Fruit fly (Drosophila melanogaster) whole organism, embryonic: Measurements from ENCODE around the gene CG14221.

Experiments
- Atf6 ChIP-seq: fragments of 200-800 bp; sonication (Bioruptor generic); IDR thresholded peaks from 2 replicates; pipeline ENCODE4 v1.3.6; 2022; ENCODE audit warnings: missing biosample characterization, missing genetic modification characterization
- B-H1 ChIP-seq: fragments of 200-800 bp; sonication (Bioruptor generic); IDR thresholded peaks from 3 replicates; pipeline ENCODE4 v1.3.6; 2022; ENCODE audit warnings: missing biosample characterization, missing genetic modification characterization
- CG10147 ChIP-seq: fragments of 200-800 bp; sonication (Bioruptor generic); optimal IDR thresholded peaks from 2 replicates; lab custom pipeline; 2019; ENCODE audit warnings: missing biosample characterization, mild to moderate bottlenecking, missing genetic modification characterization, moderate library complexity
- CG12155 ChIP-seq: fragments of 200-800 bp; sonication (Bioruptor generic); optimal IDR thresholded peaks from 3 replicates; lab custom pipeline; 2016; ENCODE audit warnings: missing biosample characterization, missing genetic modification characterization
- CG12299 ChIP-seq: fragments of 200-800 bp; sonication (Bioruptor generic); optimal IDR thresholded peaks from 2 replicates; lab custom pipeline; 2018; ENCODE audit warnings: missing biosample characterization, mild to moderate bottlenecking, missing genetic modification characterization
- CG12391 ChIP-seq: fragments of 200-800 bp; sonication (Bioruptor generic); optimal IDR thresholded peaks from 3 replicates; lab custom pipeline; 2018; ENCODE audit warnings: missing biosample characterization, mild to moderate bottlenecking, missing genetic modification characterization, moderate library complexity
- CG13287 ChIP-seq: fragments of 200-800 bp; sonication (Bioruptor generic); IDR thresholded peaks from 2 replicates; pipeline ENCODE4 v1.3.6; 2022; ENCODE audit warnings: missing biosample characterization, missing genetic modification characterization; ENCODE audit not compliant: partially characterized antibody
- CG13296 ChIP-seq: fragments of 200-800 bp; sonication (Bioruptor generic); optimal IDR thresholded peaks from 3 replicates; lab custom pipeline; 2018; ENCODE audit warnings: missing biosample characterization, mild to moderate bottlenecking, missing genetic modification characterization
- CG14014 ChIP-seq: fragments of 200-800 bp; sonication (Bioruptor generic); IDR thresholded peaks from 2 replicates; pipeline ENCODE4 v1.3.6; 2022; ENCODE audit warnings: missing biosample characterization, missing genetic modification characterization
- CG14667 ChIP-seq: fragments of 200-800 bp; sonication (Bioruptor generic); IDR thresholded peaks from 2 replicates; pipeline ENCODE4 v1.3.6; 2022; ENCODE audit warnings: missing biosample characterization, missing genetic modification characterization
- CG14710 ChIP-seq: fragments of 200-800 bp; sonication (Bioruptor generic); optimal IDR thresholded peaks from 3 replicates; lab custom pipeline; 2019; ENCODE audit warnings: missing biosample characterization, mild to moderate bottlenecking, missing genetic modification characterization, moderate library complexity
- CG1603 ChIP-seq: fragments of 200-800 bp; sonication (Bioruptor generic); optimal IDR thresholded peaks from 2 replicates; lab custom pipeline; 2019; ENCODE audit warnings: missing biosample characterization, mild to moderate bottlenecking, missing genetic modification characterization, moderate library complexity
- CG17328 ChIP-seq: fragments of 200-800 bp; sonication (Bioruptor generic); IDR thresholded peaks from 2 replicates; pipeline ENCODE4 v1.3.6; 2022; ENCODE audit warnings: missing biosample characterization, missing genetic modification characterization
- CG17385 ChIP-seq: fragments of 200-800 bp; sonication (Bioruptor generic); optimal IDR thresholded peaks from 3 replicates; lab custom pipeline; 2018; ENCODE audit warnings: missing biosample characterization, mild to moderate bottlenecking, missing genetic modification characterization
- CG2116 ChIP-seq: fragments of 200-800 bp; sonication (Bioruptor generic); optimal IDR thresholded peaks from 3 replicates; lab custom pipeline; 2018; ENCODE audit warnings: missing biosample characterization, mild to moderate bottlenecking, missing genetic modification characterization
- CG2129 ChIP-seq: fragments of 200-800 bp; sonication (Bioruptor generic); IDR thresholded peaks from 2 replicates; pipeline ENCODE4 v1.3.6; 2022; ENCODE audit warnings: missing biosample characterization, missing genetic modification characterization; ENCODE audit not compliant: partially characterized antibody
- CG2202 ChIP-seq: fragments of 200-800 bp; sonication (Bioruptor generic); optimal IDR thresholded peaks from 2 replicates; lab custom pipeline; 2018; ENCODE audit warnings: missing biosample characterization, mild to moderate bottlenecking, missing genetic modification characterization
- CG31224 ChIP-seq: fragments of 200-800 bp; sonication (Bioruptor generic); IDR thresholded peaks from 2 replicates; pipeline ENCODE4 v1.3.6; 2022; ENCODE audit warnings: missing biosample characterization, missing genetic modification characterization
- CG33213 ChIP-seq: fragments of 200-800 bp; sonication (Bioruptor generic); optimal IDR thresholded peaks from 3 replicates; lab custom pipeline; 2016; ENCODE audit warnings: missing biosample characterization, missing genetic modification characterization
- CG4820 ChIP-seq: fragments of 200-800 bp; sonication (Bioruptor generic); optimal IDR thresholded peaks from 3 replicates; lab custom pipeline; 2016; ENCODE audit warnings: missing biosample characterization, missing genetic modification characterization
- CG6254 ChIP-seq: fragments of 200-800 bp; sonication (Bioruptor generic); optimal IDR thresholded peaks from 3 replicates; lab custom pipeline; 2017; ENCODE audit warnings: mild to moderate bottlenecking, missing biosample characterization, missing genetic modification reagents, missing genetic modification characterization
- CG6683 ChIP-seq: fragments of 200-800 bp; sonication (Bioruptor generic); optimal IDR thresholded peaks from 2 replicates; lab custom pipeline; 2017; ENCODE audit warnings: missing biosample characterization, mild to moderate bottlenecking, missing genetic modification characterization, missing genetic modification reagents
- CG6854 ChIP-seq: fragments of 200-800 bp; sonication (Bioruptor generic); optimal IDR thresholded peaks from 3 replicates; lab custom pipeline; 2017; ENCODE audit warnings: missing biosample characterization, mild to moderate bottlenecking, missing genetic modification characterization
- CG9797 ChIP-seq: fragments of 200-800 bp; sonication (Bioruptor generic); optimal IDR thresholded peaks from 3 replicates; lab custom pipeline; 2018; ENCODE audit warnings: missing biosample characterization, mild to moderate bottlenecking, missing genetic modification characterization
- Doc2 ChIP-seq: fragments of 200-800 bp; sonication (Bioruptor generic); IDR thresholded peaks from 2 replicates; pipeline ENCODE4 v1.3.6; 2022; ENCODE audit warnings: missing biosample characterization, missing genetic modification characterization
- Dp ChIP-seq: fragments of 200-800 bp; sonication (Bioruptor generic); optimal IDR thresholded peaks from 2 replicates; lab custom pipeline; 2018; ENCODE audit warnings: missing biosample characterization, mild to moderate bottlenecking, missing genetic modification characterization, moderate library complexity
- Elba2 ChIP-seq: fragments of 200-800 bp; sonication (Bioruptor generic); optimal IDR thresholded peaks from 3 replicates; lab custom pipeline; 2016; ENCODE audit warnings: missing biosample characterization, missing genetic modification characterization
- Ets97D ChIP-seq: fragments of 200-800 bp; sonication (Bioruptor generic); optimal IDR thresholded peaks from 3 replicates; lab custom pipeline; 2016; ENCODE audit warnings: missing biosample characterization, missing genetic modification characterization
- Jarid2 ChIP-seq: fragments of 200-800 bp; sonication (Bioruptor generic); optimal IDR thresholded peaks from 3 replicates; lab custom pipeline; 2017; ENCODE audit warnings: mild to moderate bottlenecking, missing biosample characterization, missing genetic modification reagents, missing genetic modification characterization
- MBD-R2 ChIP-seq: fragments of 200-800 bp; sonication (Bioruptor generic); IDR thresholded peaks from 2 replicates; pipeline ENCODE4 v1.3.6; 2022; ENCODE audit warnings: missing biosample characterization, missing genetic modification characterization
- MTF-1 ChIP-seq: fragments of 200-800 bp; sonication (Bioruptor generic); optimal IDR thresholded peaks from 2 replicates; lab custom pipeline; 2018; ENCODE audit warnings: missing biosample characterization, mild to moderate bottlenecking, missing genetic modification characterization, borderline replicate concordance
- Med ChIP-seq: fragments of 200-800 bp; sonication (Bioruptor generic); peaks from one replicate; lab custom pipeline; 2016; ENCODE audit warnings: missing biosample characterization, missing genetic modification characterization, mild to moderate bottlenecking, inconsistent platforms, moderate library complexity
- NC2β ChIP-seq: fragments of 200-800 bp; sonication (Bioruptor generic); optimal IDR thresholded peaks from 2 replicates; lab custom pipeline; 2016; ENCODE audit warnings: missing biosample characterization, missing genetic modification characterization
- Sin3A ChIP-seq: fragments of >200 bp; optimal IDR thresholded peaks from 2 replicates; lab custom pipeline; 2018
- Sry-δ ChIP-seq: fragments of 200-800 bp; sonication (Bioruptor generic); optimal IDR thresholded peaks from 2 replicates; lab custom pipeline; 2016; ENCODE audit warnings: missing biosample characterization, missing genetic modification characterization
- TFAM ChIP-seq: fragments of 200-800 bp; sonication (Bioruptor generic); optimal IDR thresholded peaks from 2 replicates; lab custom pipeline; 2017; ENCODE audit warnings: missing biosample characterization, missing genetic modification characterization, inconsistent platforms
- Xbp1 ChIP-seq: fragments of 200-800 bp; sonication (Bioruptor generic); optimal IDR thresholded peaks from 3 replicates; lab custom pipeline; 2016; ENCODE audit warnings: missing biosample characterization, mild to moderate bottlenecking, missing genetic modification characterization
- al ChIP-seq: fragments of 200-800 bp; sonication (Bioruptor generic); IDR thresholded peaks from 2 replicates; pipeline ENCODE4 v1.3.6; 2022; ENCODE audit warnings: missing biosample characterization, missing genetic modification characterization
- bowl ChIP-seq: fragments of 200-800 bp; sonication (Bioruptor generic); IDR thresholded peaks from 2 replicates; pipeline ENCODE4 v1.3.6; 2022; ENCODE audit warnings: missing biosample characterization, missing genetic modification characterization
- caup ChIP-seq: fragments of 200-800 bp; sonication (Bioruptor generic); optimal IDR thresholded peaks from 3 replicates; lab custom pipeline; 2017; ENCODE audit warnings: missing biosample characterization, mild to moderate bottlenecking, missing genetic modification characterization, moderate library complexity; ENCODE audit not compliant: severe bottlenecking
- ci ChIP-seq: fragments of 200-800 bp; sonication (Bioruptor generic); IDR thresholded peaks from 3 replicates; pipeline ENCODE4 v1.3.6; 2022; ENCODE audit warnings: missing biosample characterization, missing genetic modification characterization
- cwo ChIP-seq: fragments of 200-800 bp; sonication (Bioruptor generic); optimal IDR thresholded peaks from 3 replicates; lab custom pipeline; 2017; ENCODE audit warnings: missing biosample characterization, missing genetic modification characterization, mild to moderate bottlenecking, moderate library complexity, missing genetic modification reagents
- danr ChIP-seq: fragments of 200-800 bp; sonication (Bioruptor generic); IDR thresholded peaks from 2 replicates; pipeline ENCODE4 v1.3.6; 2022; ENCODE audit warnings: missing biosample characterization, missing genetic modification characterization
- eyg ChIP-seq: fragments of 200-800 bp; sonication (Bioruptor generic); optimal IDR thresholded peaks from 3 replicates; lab custom pipeline; 2016; ENCODE audit warnings: missing biosample characterization, missing genetic modification characterization
- lola ChIP-seq, 3 experiments: fragments of >200 bp in 2 of 3; fragments of 200-800 bp in 1 of 3; sonication (Bioruptor generic) in 1 of 3; optimal IDR thresholded peaks; 2 replicates each; lab custom pipeline; 2017 to 2019; ENCODE audit warnings: missing biosample characterization in 3 of 3, missing genetic modification characterization in 3 of 3, mild to moderate bottlenecking in 1 of 3, moderate library complexity in 1 of 3
- luna ChIP-seq: fragments of 200-800 bp; sonication (Bioruptor generic); optimal IDR thresholded peaks from 2 replicates; lab custom pipeline; 2016; ENCODE audit warnings: missing biosample characterization, missing genetic modification characterization
- pnt ChIP-seq: fragments of 200-800 bp; sonication (Bioruptor generic); optimal IDR thresholded peaks from 3 replicates; lab custom pipeline; 2016; ENCODE audit warnings: missing biosample characterization, missing genetic modification characterization
- scrt ChIP-seq: fragments of 200-800 bp; sonication (Bioruptor generic); optimal IDR thresholded peaks from 2 replicates; lab custom pipeline; 2018; ENCODE audit warnings: missing biosample characterization, mild to moderate bottlenecking, missing genetic modification characterization, moderate library complexity
- so ChIP-seq: fragments of 200-800 bp; sonication (Bioruptor generic); IDR thresholded peaks from 3 replicates; pipeline ENCODE4 v1.3.6; 2022; ENCODE audit warnings: missing biosample characterization, missing genetic modification characterization
- tio ChIP-seq: fragments of 200-800 bp; sonication (Bioruptor generic); optimal IDR thresholded peaks from 2 replicates; lab custom pipeline; 2017; ENCODE audit warnings: missing biosample characterization, missing genetic modification characterization, inconsistent platforms
- vfl ChIP-seq: fragments of 200-800 bp; sonication (Bioruptor generic); optimal IDR thresholded peaks from 2 replicates; lab custom pipeline; 2016; ENCODE audit warnings: missing biosample characterization, missing genetic modification characterization

The CG14221 gene

dm6 chrX:19613473-19613872, 7.6 kb downstream of the CG14221 start (continued):
- TF ChIP-seq CG12299 (tag; lab: Kevin White, UChicago) (peak; percentile 43), so (GFP tag; lab: Robert Waterston, UW) (peak; percentile 51; the same call in 1 of the 3 replicates), CG13296 (GFP tag; lab: Kevin White, UChicago) (peak; percentile 85), Elba2 (no peak), NC2β (GFP tag; lab: Kevin White, UChicago) (peak; percentile 21), luna (GFP tag; lab: Kevin White, UChicago) (no peak), TFAM (GFP tag; lab: Kevin White, UChicago) (no peak), MBD-R2 (peak; percentile 76), ci (GFP tag; lab: Robert Waterston, UW) (peak; percentile 89), CG14710 (tag; lab: Kevin White, UChicago) (peak; percentile 57), lola (GFP tag; optimal IDR thresholded peaks at IDR 0.05; lab: Kevin White, UChicago) (no peak), CG10147 (GFP tag; lab: Kevin White, UChicago) (peak; percentile 58), CG13287 (peak; percentile 75), vfl (GFP tag; lab: Kevin White, UChicago) (no peak), CG14014 (GFP tag; lab: Robert Waterston, UW) (peak; percentile 14; the same call in 1 of the 2 replicates), CG31224 (GFP tag; lab: Robert Waterston, UW) (no peak), Doc2 (GFP tag; lab: Robert Waterston, UW) (no peak), pnt (GFP tag; lab: Kevin White, UChicago) (no peak), caup (GFP tag; lab: Kevin White, UChicago) (peak; percentile 82), danr (no peak), Sin3A (lab: Kevin White, UChicago) (no peak), Med (peak; percentile 90), CG14667 (GFP tag; lab: Robert Waterston, UW) (no peak), tio (GFP tag; lab: Kevin White, UChicago) (no peak), CG2202 (peak; percentile 19), CG4820 (GFP tag; lab: Kevin White, UChicago) (no peak), Jarid2 (GFP tag; lab: Kevin White, UChicago) (no peak), CG9797 (GFP tag; lab: Kevin White, UChicago) (peak; percentile 34), CG6254 (GFP tag; lab: Kevin White, UChicago) (peak; percentile 13), MTF-1 (GFP tag; lab: Kevin White, UChicago) (peak; percentile 76), CG33213 (GFP tag; lab: Kevin White, UChicago) (peak; percentile 45), CG2116 (peak; percentile 94), scrt (peak; percentile 70), CG6854 (GFP tag; lab: Kevin White, UChicago) (peak; percentile 52), Atf6 (peak; percentile 38; the same call in 1 of the 2 replicates), CG17385 (GFP tag; lab: Kevin White, UChicago) (peak; percentile 73), Xbp1 (GFP tag; lab: Kevin White, UChicago) (peak; percentile 5), Ets97D (GFP tag; lab: Kevin White, UChicago) (peak; percentile 98), Sry-δ (peak; percentile 46), CG17328 (GFP tag; lab: Robert Waterston, UW) (peak; percentile 58), CG6683 (peak; percentile 60), eyg (peak; percentile 41), cwo (no peak), CG1603 (peak; percentile 81), CG12155 (GFP tag; lab: Kevin White, UChicago) (no peak), Dp (GFP tag; lab: Kevin White, UChicago) (peak; percentile 75), CG2129 (GFP tag; lab: Robert Waterston, UW) (no peak), al (GFP tag; lab: Robert Waterston, UW) (no peak), bowl (GFP tag; lab: Robert Waterston, UW) (0 out of 2 replicates have a peak, but pooled peaks have one; percentile 10), CG12391 (tag; lab: Kevin White, UChicago) (peak; percentile 61), B-H1 (no peak)
